Worm (Caenorhabditis elegans) whole organism, L3 larva: ENCODE measurements around the gene W02D7.11.

Experiments
- R02D3.7 ChIP-seq: fragments of 150-350 bp; optimal IDR thresholded peaks from 2 replicates; lab custom pipeline; 2014; ENCODE audit warnings: missing biosample characterization, missing genetic modification characterization
- ZK546.5 ChIP-seq: sonication (generic microtip); optimal IDR thresholded peaks from 2 replicates; lab custom pipeline; 2017; ENCODE audit warnings: missing biosample characterization, missing genetic modification characterization
- ama-1 ChIP-seq: fragments of 150-350 bp; optimal IDR thresholded peaks from 2 replicates; lab custom pipeline; 2018
- ceh-16 ChIP-seq: sonication (generic microtip); optimal IDR thresholded peaks from 2 replicates; lab custom pipeline; 2017; ENCODE audit warnings: missing biosample characterization, missing genetic modification characterization
- ceh-28 ChIP-seq: fragments of 150-350 bp; optimal IDR thresholded peaks from 2 replicates; lab custom pipeline; 2014; ENCODE audit warnings: missing biosample characterization, missing genetic modification reagents, missing genetic modification characterization
- ceh-82 ChIP-seq: fragments of 150-350 bp; optimal IDR thresholded peaks from 2 replicates; lab custom pipeline; 2014; ENCODE audit warnings: missing biosample characterization, missing genetic modification characterization
- ceh-9 ChIP-seq: sonication (generic microtip); optimal IDR thresholded peaks from 2 replicates; lab custom pipeline; 2018; ENCODE audit warnings: missing biosample characterization, missing genetic modification characterization
- daf-12 ChIP-seq: fragments of 150-350 bp; optimal IDR thresholded peaks from 2 replicates; lab custom pipeline; 2014; ENCODE audit warnings: missing biosample characterization, missing genetic modification reagents, missing genetic modification characterization
- egl-27 ChIP-seq: sonication (generic microtip); optimal IDR thresholded peaks from 4 replicates; lab custom pipeline; 2017; ENCODE audit warnings: missing biosample characterization, missing genetic modification reagents, missing genetic modification characterization
- elt-1 ChIP-seq: fragments of 150-350 bp; optimal IDR thresholded peaks from 2 replicates; lab custom pipeline; 2014; ENCODE audit warnings: missing biosample characterization, missing genetic modification characterization
- elt-2 ChIP-seq: sonication (generic microtip); optimal IDR thresholded peaks from 2 replicates; lab custom pipeline; 2016; ENCODE audit warnings: missing genetic modification reagents, mild to moderate bottlenecking, missing genetic modification characterization, missing compliant biosample characterization
- elt-3 ChIP-seq, 3 experiments: fragments of 150-350 bp in 1 of 3; sonication (generic microtip) in 2 of 3; optimal IDR thresholded peaks; 2 replicates in 2 of 3; 4 replicates in 1 of 3; lab custom pipeline; 2014 to 2017; ENCODE audit warnings: missing biosample characterization in 3 of 3, missing genetic modification characterization in 3 of 3
- eor-1 ChIP-seq, 2 experiments: fragments of 150-350 bp; optimal IDR thresholded peaks; 2 replicates each; lab custom pipeline; 2014 to 2018; ENCODE audit warnings: missing biosample characterization in 2 of 2, missing genetic modification characterization in 2 of 2
- fkh-10 ChIP-seq: sonication (generic microtip); optimal IDR thresholded peaks from 2 replicates; lab custom pipeline; 2017; ENCODE audit warnings: missing biosample characterization, missing genetic modification reagents, missing genetic modification characterization
- fos-1 ChIP-seq: fragments of 150-350 bp; optimal IDR thresholded peaks from 2 replicates; lab custom pipeline; 2014; ENCODE audit warnings: missing biosample characterization, missing genetic modification characterization
- hmg-11 ChIP-seq: sonication (generic microtip); optimal IDR thresholded peaks from 2 replicates; lab custom pipeline; 2016; ENCODE audit warnings: missing genetic modification characterization, missing compliant biosample characterization
- jun-1 ChIP-seq: fragments of 150-350 bp; optimal IDR thresholded peaks from 2 replicates; lab custom pipeline; 2014; ENCODE audit warnings: missing biosample characterization, missing genetic modification reagents, missing genetic modification characterization
- lsy-12 ChIP-seq: sonication (generic microtip); optimal IDR thresholded peaks from 2 replicates; lab custom pipeline; 2016; ENCODE audit warnings: mild to moderate bottlenecking, missing genetic modification characterization, missing compliant biosample characterization
- mdl-1 ChIP-seq: fragments of 150-350 bp; optimal IDR thresholded peaks from 2 replicates; lab custom pipeline; 2014; ENCODE audit warnings: missing biosample characterization, missing genetic modification characterization
- mml-1 ChIP-seq: fragments of 150-350 bp; sonication (generic microtip); optimal IDR thresholded peaks from 3 replicates; lab custom pipeline; 2014; ENCODE audit warnings: missing biosample characterization, missing genetic modification characterization
- nhr-11 ChIP-seq: fragments of 150-350 bp; optimal IDR thresholded peaks from 2 replicates; lab custom pipeline; 2014; ENCODE audit warnings: missing biosample characterization, missing genetic modification characterization
- nhr-12 ChIP-seq: fragments of 150-350 bp; optimal IDR thresholded peaks from 2 replicates; lab custom pipeline; 2014; ENCODE audit warnings: missing biosample characterization, missing genetic modification characterization
- nhr-23 ChIP-seq: fragments of 150-350 bp; optimal IDR thresholded peaks from 2 replicates; lab custom pipeline; 2014; ENCODE audit warnings: missing biosample characterization, missing genetic modification reagents, missing genetic modification characterization
- nhr-237 ChIP-seq: fragments of 150-350 bp; optimal IDR thresholded peaks from 2 replicates; lab custom pipeline; 2014; ENCODE audit warnings: missing biosample characterization, missing genetic modification characterization
- nhr-25 ChIP-seq: sonication (generic microtip); optimal IDR thresholded peaks from 2 replicates; lab custom pipeline; 2017; ENCODE audit warnings: missing biosample characterization, missing genetic modification characterization
- nhr-28 ChIP-seq: fragments of 150-350 bp; optimal IDR thresholded peaks from 2 replicates; lab custom pipeline; 2014; ENCODE audit warnings: missing biosample characterization, missing genetic modification characterization
- nhr-43 ChIP-seq: sonication (generic microtip); optimal IDR thresholded peaks from 2 replicates; lab custom pipeline; 2016; ENCODE audit warnings: mild to moderate bottlenecking, missing genetic modification characterization, missing compliant biosample characterization; ENCODE audit not compliant: poor library complexity, severe bottlenecking
- nhr-67 ChIP-seq: fragments of 150-350 bp; optimal IDR thresholded peaks from 2 replicates; lab custom pipeline; 2014; ENCODE audit warnings: missing biosample characterization, missing genetic modification characterization
- nhr-76 ChIP-seq: fragments of 150-350 bp; sonication (generic microtip); optimal IDR thresholded peaks from 5 replicates; lab custom pipeline; 2014; ENCODE audit warnings: missing biosample characterization, missing genetic modification characterization
- nhr-77 ChIP-seq: fragments of 150-350 bp; optimal IDR thresholded peaks from 2 replicates; lab custom pipeline; 2014; ENCODE audit warnings: missing biosample characterization, missing genetic modification characterization
- pha-4 ChIP-seq: fragments of 150-350 bp; optimal IDR thresholded peaks from 2 replicates; lab custom pipeline; 2014; ENCODE audit warnings: missing biosample characterization, missing genetic modification reagents, missing genetic modification characterization
- pqm-1 ChIP-seq: fragments of 150-350 bp; optimal IDR thresholded peaks from 2 replicates; lab custom pipeline; 2017; ENCODE audit warnings: missing biosample characterization, missing genetic modification characterization, inconsistent platforms
- sea-2 ChIP-seq: fragments of 150-350 bp; sonication (generic microtip); optimal IDR thresholded peaks from 4 replicates; lab custom pipeline; 2014; ENCODE audit warnings: missing biosample characterization, missing genetic modification reagents, missing genetic modification characterization
- skn-1 ChIP-seq: fragments of 150-350 bp; optimal IDR thresholded peaks from 2 replicates; lab custom pipeline; 2014; ENCODE audit warnings: missing biosample characterization, missing genetic modification characterization
- tbx-2 ChIP-seq: sonication (generic microtip); optimal IDR thresholded peaks from 2 replicates; lab custom pipeline; 2016; ENCODE audit warnings: mild to moderate bottlenecking, missing genetic modification characterization, missing compliant biosample characterization
- unc-62 ChIP-seq: fragments of 150-350 bp; sonication (generic microtip); optimal IDR thresholded peaks from 4 replicates; lab custom pipeline; 2014; ENCODE audit warnings: missing biosample characterization, missing genetic modification reagents, missing genetic modification characterization
- zag-1 ChIP-seq: fragments of 150-350 bp; optimal IDR thresholded peaks from 2 replicates; lab custom pipeline; 2014; ENCODE audit warnings: missing biosample characterization, missing genetic modification characterization
- ztf-11 ChIP-seq: fragments of 150-350 bp; optimal IDR thresholded peaks from 2 replicates; lab custom pipeline; 2014; ENCODE audit warnings: missing biosample characterization, missing genetic modification characterization

Gene W02D7.11

DNA sequence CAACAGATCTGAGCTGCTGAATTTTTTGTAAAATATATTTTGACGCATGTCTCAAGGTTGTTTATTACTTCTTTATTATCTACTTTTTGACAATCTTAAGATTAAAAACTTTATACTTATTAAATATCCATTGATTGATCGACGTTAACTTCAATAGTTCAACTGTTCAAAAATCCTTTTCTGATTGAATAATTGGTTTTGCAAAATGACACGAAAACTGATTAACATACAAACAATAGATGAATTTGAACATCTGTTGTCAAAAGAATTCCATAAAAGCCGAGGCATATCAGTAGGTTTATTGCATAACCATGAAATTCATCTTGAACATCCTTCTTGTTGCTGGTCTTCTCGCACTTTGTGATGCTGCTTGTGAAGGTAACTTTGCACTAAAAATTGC, 6.9 kb upstream of the W02D7.11 start, which contains the start of gene W02D7.12:
Gene W02D7.12 (plus strand): TSS at position 301 of the 400 bp plus-strand sequence.
- TF ChIP-seq ama-1 (lab: Kevin White, UChicago) = no peak
- TF ChIP-seq hmg-11 (tag; lab: Kevin White, UChicago) = no peak
- TF ChIP-seq R02D3.7 (tag; lab: Kevin White, UChicago) = no peak
- no peak for TF ChIP-seq nhr-11 (tag; lab: Kevin White, UChicago)
- TF ChIP-seq jun-1 (tag; lab: Kevin White, UChicago) = no peak
- no peak for TF ChIP-seq sea-2 (GFP tag; lab: Kevin White, UChicago)
- no peak for TF ChIP-seq skn-1 (tag; lab: Kevin White, UChicago)
- TF ChIP-seq fos-1 (tag; lab: Kevin White, UChicago) = no peak
- no peak for TF ChIP-seq ceh-16 (tag; lab: Kevin White, UChicago)
- TF ChIP-seq fkh-10 (GFP tag; lab: Kevin White, UChicago) = no peak
- no peak for TF ChIP-seq ceh-9
- TF ChIP-seq elt-2 (tag; lab: Kevin White, UChicago) = no peak
- TF ChIP-seq eor-1 (tag; optimal IDR thresholded peaks at IDR 0.05; lab: Kevin White, UChicago) = no peak
- no peak for TF ChIP-seq tbx-2 (tag; lab: Kevin White, UChicago)
- TF ChIP-seq ZK546.5 (tag; lab: Kevin White, UChicago) = no peak
- TF ChIP-seq nhr-12 (tag; lab: Kevin White, UChicago) = no peak
- no peak for TF ChIP-seq ceh-82 (tag; lab: Kevin White, UChicago)
- TF ChIP-seq nhr-25 (tag; lab: Kevin White, UChicago) = no peak
- no peak for TF ChIP-seq unc-62 (GFP tag; lab: Kevin White, UChicago)
- TF ChIP-seq zag-1 (tag; lab: Kevin White, UChicago) = no peak

DNA sequence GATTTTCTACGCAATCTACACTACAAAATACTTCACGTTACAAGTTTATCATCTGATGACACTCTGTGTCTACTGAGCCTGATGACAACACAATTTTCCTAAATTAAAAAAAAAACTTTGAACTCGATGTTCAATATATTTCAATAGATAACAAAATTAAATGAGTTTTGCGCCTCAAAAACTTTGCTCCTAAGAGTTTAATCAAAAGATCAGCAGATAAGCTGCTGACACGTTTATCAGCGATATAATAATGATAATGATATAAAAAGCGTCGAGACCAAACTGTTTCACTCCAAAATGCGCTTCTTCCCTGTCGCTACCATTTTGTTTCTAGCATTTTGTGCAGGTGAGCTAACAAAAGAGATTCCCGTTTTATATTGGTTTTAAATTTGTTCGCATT, 3.4 kb upstream of the W02D7.11 start, which contains the start of gene clec-218:
Gene clec-218 (plus strand): TSS at position 262 of the 400 bp plus-strand sequence.
- TF ChIP-seq pqm-1 (tag; lab: Kevin White, UChicago) (peak; percentile 78), zag-1 (tag; lab: Kevin White, UChicago) (no peak), elt-2 (tag; lab: Kevin White, UChicago) (peak; percentile 90)

DNA sequence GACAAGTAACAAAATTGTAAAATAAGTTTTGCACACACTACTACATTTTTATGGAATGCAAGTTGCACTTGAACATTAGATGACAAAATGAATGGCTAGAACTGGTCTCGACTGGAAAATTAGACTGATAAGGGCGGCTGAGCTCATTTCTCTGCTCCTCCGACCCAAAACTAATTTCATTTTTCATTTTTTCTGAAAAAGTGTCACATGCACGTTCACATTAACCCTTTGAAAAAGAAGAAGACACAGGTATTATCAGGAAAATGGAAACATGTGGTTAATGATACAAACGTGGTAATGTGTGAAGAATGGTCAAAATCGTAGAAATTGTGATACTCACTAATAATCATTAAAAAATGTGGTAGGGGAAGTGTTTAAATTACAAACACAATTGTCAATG, 2.7 kb upstream of the W02D7.11 start:
- TF ChIP-seq elt-2 (tag; lab: Kevin White, UChicago) (peak; percentile 81), zag-1 (tag; lab: Kevin White, UChicago) (no peak), pqm-1 (tag; lab: Kevin White, UChicago) (peak; percentile 71)
- TF ChIP-seq, all 47 proteins: peak for 2

DNA sequence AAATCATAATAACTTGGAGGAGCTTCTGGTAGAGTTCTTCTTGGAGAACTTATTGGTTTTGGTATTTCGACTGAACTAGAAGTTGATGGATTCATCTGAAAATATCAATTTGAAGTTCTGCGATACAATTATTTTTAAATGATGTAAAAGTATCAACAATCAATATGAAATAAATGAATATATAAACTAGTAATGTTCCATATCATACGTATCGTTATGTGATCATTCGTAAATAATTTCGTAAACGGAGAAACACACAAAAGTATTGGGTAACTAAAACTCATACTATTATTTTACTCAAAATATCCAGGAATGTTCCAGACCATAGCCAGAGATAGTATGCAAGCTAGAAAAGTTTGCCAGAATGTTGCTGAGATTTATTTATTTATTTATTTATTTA, 2.1 kb upstream of the W02D7.11 start, which contains the start of gene W02D7.8:
Gene W02D7.8 (minus strand): TSS at position 101 of the 400 bp plus-strand sequence.
- TF ChIP-seq R02D3.7 (tag; lab: Kevin White, UChicago) (no peak), nhr-28 (tag; lab: Kevin White, UChicago) (no peak), elt-1 (no peak)

DNA sequence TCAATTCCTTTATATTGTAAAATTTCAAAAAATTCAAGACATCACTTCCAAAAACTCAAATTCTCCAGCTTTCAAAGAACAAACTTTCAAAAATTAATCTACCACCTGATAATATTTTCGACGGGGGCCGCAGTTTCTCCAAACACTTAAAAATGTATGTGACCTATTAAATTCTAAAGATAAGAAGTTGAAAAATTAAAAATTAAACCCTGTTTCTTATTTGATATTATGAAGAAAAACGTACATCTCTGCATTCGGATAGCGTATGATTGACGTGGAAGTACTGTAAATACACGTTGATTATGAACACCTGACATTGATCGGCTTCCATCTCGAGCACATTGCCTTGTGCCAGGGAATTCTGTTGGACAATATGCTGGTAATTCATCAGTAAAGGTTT, 1.6 kb upstream of the W02D7.11 start:
- TF ChIP-seq pha-4 (tag; lab: Kevin White, UChicago) (peak; percentile 23), R02D3.7 (tag; lab: Kevin White, UChicago) (no peak), elt-2 (tag; lab: Kevin White, UChicago) (peak; percentile 70), pqm-1 (tag; lab: Kevin White, UChicago) (peak; percentile 58)
- TF ChIP-seq, all 47 proteins: peak for 3

DNA sequence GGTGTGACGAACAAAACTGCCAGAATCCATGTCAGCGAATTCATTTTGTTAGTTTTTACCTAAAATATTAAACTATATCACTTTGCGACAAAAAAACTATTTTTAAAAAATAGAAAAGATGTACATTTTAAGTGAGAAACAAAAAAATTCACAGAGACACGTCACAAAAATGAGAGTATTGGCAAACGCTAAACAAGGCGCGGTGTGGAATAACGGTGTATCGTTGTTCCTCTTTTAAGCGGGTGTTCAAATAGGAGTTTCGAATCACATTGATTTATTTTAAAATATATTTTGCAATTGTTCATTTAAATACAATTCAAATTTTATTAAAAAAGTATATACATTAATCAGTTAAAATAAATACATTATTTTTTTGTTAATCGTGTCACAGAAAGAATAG, 1.8 kb downstream of the W02D7.11 start, which contains the start of gene sel-9:
Gene sel-9 (minus strand): TSS at position 59 of the 400 bp plus-strand sequence.
- TF ChIP-seq nhr-28 (tag; lab: Kevin White, UChicago) = no peak
- no peak for TF ChIP-seq nhr-25 (tag; lab: Kevin White, UChicago)
- no peak for TF ChIP-seq zag-1 (tag; lab: Kevin White, UChicago)
- no peak for TF ChIP-seq pqm-1 (tag; lab: Kevin White, UChicago)
- no peak for TF ChIP-seq ama-1 (lab: Kevin White, UChicago)
- peak; percentile 22 for TF ChIP-seq elt-2 (tag; lab: Kevin White, UChicago)
- no peak for TF ChIP-seq ceh-9
- no peak for TF ChIP-seq egl-27
- no peak for TF ChIP-seq nhr-76
- no peak for TF ChIP-seq mml-1 (tag; lab: Kevin White, UChicago)
- TF ChIP-seq nhr-11 (tag; lab: Kevin White, UChicago) = no peak
- no peak for TF ChIP-seq ceh-82 (tag; lab: Kevin White, UChicago)
- peak; percentile 46 for TF ChIP-seq nhr-23 (tag; lab: Kevin White, UChicago)
- no peak for TF ChIP-seq nhr-67
- no peak for TF ChIP-seq eor-1 (tag; optimal IDR thresholded peaks at IDR 0.05; lab: Kevin White, UChicago)
- TF ChIP-seq nhr-12 (tag; lab: Kevin White, UChicago) = no peak
- peak; percentile 16 for TF ChIP-seq skn-1 (tag; lab: Kevin White, UChicago)
- TF ChIP-seq elt-3 (tag; optimal IDR thresholded peaks at IDR 0.05; lab: Kevin White, UChicago) = no peak
- TF ChIP-seq ceh-28 = peak; percentile 9
- TF ChIP-seq sea-2 (GFP tag; lab: Kevin White, UChicago) = no peak
- TF ChIP-seq nhr-237 (tag; lab: Kevin White, UChicago) = no peak
- TF ChIP-seq jun-1 (tag; lab: Kevin White, UChicago) = no peak
- TF ChIP-seq hmg-11 (tag; lab: Kevin White, UChicago) = no peak
- no peak for TF ChIP-seq mdl-1
- no peak for TF ChIP-seq lsy-12
- TF ChIP-seq ztf-11 = no peak
- peak; percentile 60 for TF ChIP-seq pha-4 (tag; lab: Kevin White, UChicago)
- TF ChIP-seq fos-1 (tag; lab: Kevin White, UChicago) = no peak
- no peak for TF ChIP-seq nhr-77 (tag; lab: Kevin White, UChicago)
- TF ChIP-seq ceh-16 (tag; lab: Kevin White, UChicago) = no peak
- TF ChIP-seq tbx-2 (tag; lab: Kevin White, UChicago) = no peak
- TF ChIP-seq daf-12 (tag; lab: Kevin White, UChicago) = no peak
- no peak for TF ChIP-seq nhr-43 (tag; lab: Kevin White, UChicago)
- no peak for TF ChIP-seq unc-62 (GFP tag; lab: Kevin White, UChicago)
